Worm (Caenorhabditis elegans) whole organism, late embryonic: ENCODE measurements around the gene C39D10.2.

Experiments used
- C08G9.2 ChIP-seq: sonication (generic microtip); optimal IDR thresholded peaks from 2 replicates; lab custom pipeline; 2016; ENCODE audit warnings: mild to moderate bottlenecking, missing genetic modification characterization, moderate library complexity, missing compliant biosample characterization
- F13H6.1 ChIP-seq: sonication (generic microtip); optimal IDR thresholded peaks from 2 replicates; lab custom pipeline; 2016; ENCODE audit warnings: missing genetic modification characterization, missing compliant biosample characterization
- K02D7.2 ChIP-seq: sonication (generic microtip); optimal IDR thresholded peaks from 2 replicates; lab custom pipeline; 2017; ENCODE audit warnings: mild to moderate bottlenecking, missing genetic modification characterization, missing compliant biosample characterization
- Y22D7AL.16 ChIP-seq: sonication (generic microtip); optimal IDR thresholded peaks from 2 replicates; lab custom pipeline; 2016; ENCODE audit warnings: missing genetic modification characterization, missing compliant biosample characterization
- ahr-1 ChIP-seq: sonication (generic microtip); optimal IDR thresholded peaks from 2 replicates; lab custom pipeline; 2016; ENCODE audit warnings: missing genetic modification characterization, missing compliant biosample characterization
- ceh-18 ChIP-seq: sonication (generic microtip); optimal IDR thresholded peaks from 2 replicates; lab custom pipeline; 2016; ENCODE audit warnings: missing genetic modification characterization, missing compliant biosample characterization
- ceh-22 ChIP-seq: sonication (generic microtip); optimal IDR thresholded peaks from 2 replicates; lab custom pipeline; 2017; ENCODE audit warnings: missing biosample characterization, missing genetic modification characterization
- ceh-24 ChIP-seq: sonication (generic microtip); optimal IDR thresholded peaks from 2 replicates; lab custom pipeline; 2016; ENCODE audit warnings: mild to moderate bottlenecking, missing genetic modification characterization, missing compliant biosample characterization
- ceh-30 ChIP-seq: fragments of 150-350 bp; optimal IDR thresholded peaks from 2 replicates; lab custom pipeline; 2014; ENCODE audit warnings: missing biosample characterization, missing genetic modification characterization
- ceh-31 ChIP-seq: sonication (generic microtip); optimal IDR thresholded peaks from 2 replicates; lab custom pipeline; 2016; ENCODE audit warnings: missing genetic modification characterization, missing compliant biosample characterization
- ceh-34 ChIP-seq: sonication (generic microtip); optimal IDR thresholded peaks from 2 replicates; lab custom pipeline; 2016; ENCODE audit warnings: mild to moderate bottlenecking, missing genetic modification characterization, missing compliant biosample characterization
- ceh-45 ChIP-seq: fragments of 200-800 bp; sonication (Bioruptor generic); IDR thresholded peaks from 2 replicates; pipeline ENCODE4 v1.3.6; 2022; ENCODE audit warnings: missing genetic modification reagents, missing genetic modification characterization, missing compliant biosample characterization
- ceh-6 ChIP-seq: fragments of 200-800 bp; sonication (Bioruptor generic); optimal IDR thresholded peaks from 2 replicates; lab custom pipeline; 2018; ENCODE audit warnings: mild to moderate bottlenecking, missing genetic modification characterization, missing compliant biosample characterization
- ceh-9 ChIP-seq: sonication (generic microtip); optimal IDR thresholded peaks from 2 replicates; lab custom pipeline; 2016; ENCODE audit warnings: mild to moderate bottlenecking, missing genetic modification characterization, inconsistent platforms, missing compliant biosample characterization
- che-1 ChIP-seq: sonication (generic microtip); optimal IDR thresholded peaks from 2 replicates; lab custom pipeline; 2016; ENCODE audit warnings: mild to moderate bottlenecking, missing genetic modification characterization, missing compliant biosample characterization
- dmd-4 ChIP-seq: sonication (generic microtip); optimal IDR thresholded peaks from 2 replicates; lab custom pipeline; 2016; ENCODE audit warnings: borderline replicate concordance, missing genetic modification characterization, missing compliant biosample characterization
- dve-1 ChIP-seq: sonication (generic microtip); optimal IDR thresholded peaks from 2 replicates; lab custom pipeline; 2017; ENCODE audit warnings: antibody characterized with exemption, mild to moderate bottlenecking, missing genetic modification characterization, missing compliant biosample characterization
- elt-2 ChIP-seq: sonication (generic microtip); optimal IDR thresholded peaks from 2 replicates; lab custom pipeline; 2016; ENCODE audit warnings: missing genetic modification reagents, missing genetic modification characterization, missing compliant biosample characterization
- elt-4 ChIP-seq: sonication (generic microtip); optimal IDR thresholded peaks from 2 replicates; lab custom pipeline; 2016; ENCODE audit warnings: missing genetic modification characterization, missing compliant biosample characterization
- ets-4 ChIP-seq: sonication (generic microtip); optimal IDR thresholded peaks from 2 replicates; lab custom pipeline; 2016; ENCODE audit warnings: missing genetic modification characterization, missing compliant biosample characterization
- eyg-1 ChIP-seq: sonication (generic microtip); optimal IDR thresholded peaks from 2 replicates; lab custom pipeline; 2016; ENCODE audit warnings: missing genotype, missing genetic modification characterization, missing compliant biosample characterization
- fkh-10 ChIP-seq: fragments of 150-350 bp; optimal IDR thresholded peaks from 2 replicates; lab custom pipeline; 2014; ENCODE audit warnings: missing biosample characterization, missing genetic modification reagents, missing genetic modification characterization
- fkh-6 ChIP-seq: sonication (generic microtip); optimal IDR thresholded peaks from 2 replicates; lab custom pipeline; 2016; ENCODE audit warnings: missing genetic modification characterization, missing compliant biosample characterization
- gmeb-2 ChIP-seq: sonication (generic microtip); optimal IDR thresholded peaks from 2 replicates; lab custom pipeline; 2016; ENCODE audit warnings: missing genetic modification characterization, inconsistent platforms, missing compliant biosample characterization
- hlh-15 ChIP-seq: sonication (generic microtip); optimal IDR thresholded peaks from 2 replicates; lab custom pipeline; 2016; ENCODE audit warnings: missing genetic modification characterization, missing compliant biosample characterization
- hlh-30 ChIP-seq: sonication (generic microtip); optimal IDR thresholded peaks from 2 replicates; lab custom pipeline; 2017; ENCODE audit warnings: antibody characterized with exemption, missing genetic modification characterization, missing compliant biosample characterization; ENCODE audit not compliant: insufficient read depth
- lin-11 ChIP-seq: fragments of 200-800 bp; sonication (Bioruptor generic); optimal IDR thresholded peaks from 2 replicates; lab custom pipeline; 2018; ENCODE audit warnings: mild to moderate bottlenecking, missing genetic modification characterization, missing compliant biosample characterization
- mec-3 ChIP-seq: sonication (generic microtip); optimal IDR thresholded peaks from 2 replicates; lab custom pipeline; 2016; ENCODE audit warnings: borderline replicate concordance, missing genetic modification characterization, missing compliant biosample characterization
- nfya-1 ChIP-seq: sonication (generic microtip); optimal IDR thresholded peaks from 2 replicates; lab custom pipeline; 2017; ENCODE audit warnings: missing genetic modification characterization, mild to moderate bottlenecking, missing compliant biosample characterization, antibody characterized with exemption, moderate library complexity
- nhr-11 ChIP-seq: fragments of 150-350 bp; optimal IDR thresholded peaks from 2 replicates; lab custom pipeline; 2014; ENCODE audit warnings: missing biosample characterization, missing genetic modification characterization
- nhr-232 ChIP-seq: sonication (generic microtip); optimal IDR thresholded peaks from 2 replicates; lab custom pipeline; 2016; ENCODE audit warnings: missing genetic modification characterization, missing compliant biosample characterization
- odd-2 ChIP-seq: sonication (generic microtip); optimal IDR thresholded peaks from 2 replicates; lab custom pipeline; 2017; ENCODE audit warnings: antibody characterized with exemption, mild to moderate bottlenecking, missing genetic modification characterization, missing compliant biosample characterization
- pag-3 ChIP-seq: sonication (generic microtip); optimal IDR thresholded peaks from 2 replicates; lab custom pipeline; 2016; ENCODE audit warnings: missing compliant biosample characterization, missing genetic modification characterization, borderline replicate concordance
- pax-1 ChIP-seq: fragments of 150-350 bp; optimal IDR thresholded peaks from 2 replicates; lab custom pipeline; 2014; ENCODE audit warnings: missing biosample characterization, missing genetic modification characterization
- pha-4 ChIP-seq: fragments of 150-350 bp; optimal IDR thresholded peaks from 2 replicates; lab custom pipeline; 2018; ENCODE audit warnings: missing biosample characterization, missing genetic modification reagents, missing genetic modification characterization
- pqm-1 ChIP-seq: sonication (generic microtip); optimal IDR thresholded peaks from 2 replicates; lab custom pipeline; 2016; ENCODE audit warnings: missing genetic modification characterization, missing compliant biosample characterization
- sox-4 ChIP-seq: sonication (generic microtip); optimal IDR thresholded peaks from 2 replicates; lab custom pipeline; 2017; ENCODE audit warnings: mild to moderate bottlenecking, missing genetic modification characterization, inconsistent platforms, missing compliant biosample characterization
- syd-9 ChIP-seq: sonication (generic microtip); optimal IDR thresholded peaks from 2 replicates; lab custom pipeline; 2016; ENCODE audit warnings: mild to moderate bottlenecking, missing genetic modification characterization, moderate library complexity, missing compliant biosample characterization
- tbx-2 ChIP-seq: sonication (generic microtip); optimal IDR thresholded peaks from 2 replicates; lab custom pipeline; 2016; ENCODE audit warnings: missing genetic modification characterization, missing compliant biosample characterization
- unc-42 ChIP-seq: sonication (generic microtip); optimal IDR thresholded peaks from 2 replicates; lab custom pipeline; 2016; ENCODE audit warnings: missing genotype, missing genetic modification characterization, missing compliant biosample characterization
- unc-55 ChIP-seq: sonication (generic microtip); optimal IDR thresholded peaks from 2 replicates; lab custom pipeline; 2017; ENCODE audit warnings: missing biosample characterization, missing genetic modification reagents, missing genetic modification characterization
- zip-5 ChIP-seq: sonication (generic microtip); optimal IDR thresholded peaks from 2 replicates; lab custom pipeline; 2016; ENCODE audit warnings: missing genetic modification characterization, missing compliant biosample characterization
- ztf-16 ChIP-seq: sonication (generic microtip); optimal IDR thresholded peaks from 2 replicates; lab custom pipeline; 2017; ENCODE audit warnings: missing genetic modification characterization, missing compliant biosample characterization

C39D10.2 gene

ce11 chrX:7897690-7898089 is 8.7 kb downstream of the C39D10.2 start, which contains the start of gene latd-1:
TSS of gene latd-1 (minus strand) at chrX:7897790.
- TF ChIP-seq pag-3 (no peak), ceh-31 (tag; lab: Kevin White, UChicago) (no peak), nhr-11 (tag; lab: Kevin White, UChicago) (no peak), tbx-2 (tag; lab: Kevin White, UChicago) (no peak), ceh-45 (no peak)

ce11 chrX:7898131-7898530 is 9.1 kb downstream of the C39D10.2 start:
- TF ChIP-seq mec-3 (tag; lab: Kevin White, UChicago) = no peak
- TF ChIP-seq ahr-1 (tag; lab: Kevin White, UChicago) = no peak
- no peak for TF ChIP-seq ceh-6 (GFP tag; lab: Kevin White, UChicago)
- no peak for TF ChIP-seq F13H6.1 (tag; lab: Kevin White, UChicago)
- no peak for TF ChIP-seq lin-11
- TF ChIP-seq unc-55 (GFP tag; lab: Kevin White, UChicago) = no peak
- TF ChIP-seq eyg-1 (tag; lab: Kevin White, UChicago) = no peak
- TF ChIP-seq K02D7.2 (tag; lab: Kevin White, UChicago) = no peak
- TF ChIP-seq pax-1 (tag; lab: Kevin White, UChicago) = no peak
- no peak for TF ChIP-seq pag-3
- no peak for TF ChIP-seq fkh-6 (tag; lab: Kevin White, UChicago)
- TF ChIP-seq gmeb-2 (tag; lab: Kevin White, UChicago) = no peak
- no peak for TF ChIP-seq nfya-1 (tag; lab: Kevin White, UChicago)

ce11 chrX:7900180-7900579 is 11.2 kb downstream of the C39D10.2 start:
- TF ChIP-seq ets-4 (no peak), ceh-6 (GFP tag; lab: Kevin White, UChicago) (no peak), fkh-10 (no peak), pha-4 (tag; lab: Kevin White, UChicago) (no peak), hlh-30 (tag; lab: Kevin White, UChicago) (no peak), F13H6.1 (tag; lab: Kevin White, UChicago) (no peak), odd-2 (tag; lab: Kevin White, UChicago) (no peak), nhr-232 (tag; lab: Kevin White, UChicago) (no peak), pax-1 (tag; lab: Kevin White, UChicago) (no peak), pqm-1 (no peak), eyg-1 (tag; lab: Kevin White, UChicago) (no peak), che-1 (no peak), mec-3 (tag; lab: Kevin White, UChicago) (no peak), zip-5 (tag; lab: Kevin White, UChicago) (no peak), ztf-16 (tag; lab: Kevin White, UChicago) (no peak), dmd-4 (tag; lab: Kevin White, UChicago) (no peak), ceh-24 (tag; lab: Kevin White, UChicago) (no peak), ceh-18 (no peak), dve-1 (tag; lab: Kevin White, UChicago) (no peak), C08G9.2 (tag; lab: Kevin White, UChicago) (no peak)

- peak; percentile 7 for TF ChIP-seq elt-2 (tag; lab: Kevin White, UChicago)
- no peak for TF ChIP-seq C08G9.2 (tag; lab: Kevin White, UChicago)
- TF ChIP-seq, all 69 proteins: peak for 1
Observed at ce11 chrX:7901840-7902239, 12.8 kb downstream of the C39D10.2 start.

ce11 chrX:7902976-7903375 is 14.0 kb downstream of the C39D10.2 start, which contains the start of gene C39D10.11:
TSS of gene C39D10.11 (plus strand) at chrX:7903276.
- TF ChIP-seq ceh-22 (no peak), gmeb-2 (tag; lab: Kevin White, UChicago) (no peak), ceh-34 (tag; lab: Kevin White, UChicago) (no peak), ztf-16 (tag; lab: Kevin White, UChicago) (no peak), pha-4 (tag; lab: Kevin White, UChicago) (no peak), ceh-30 (tag; lab: Kevin White, UChicago) (no peak), tbx-2 (tag; lab: Kevin White, UChicago) (no peak), ahr-1 (tag; lab: Kevin White, UChicago) (no peak), elt-4 (tag; lab: Kevin White, UChicago) (no peak), sox-4 (no peak), unc-42 (tag; lab: Kevin White, UChicago) (no peak), odd-2 (tag; lab: Kevin White, UChicago) (no peak), ceh-9 (tag; lab: Kevin White, UChicago) (no peak), syd-9 (tag; lab: Kevin White, UChicago) (no peak), hlh-15 (tag; lab: Kevin White, UChicago) (no peak), Y22D7AL.16 (tag; lab: Kevin White, UChicago) (no peak), mec-3 (tag; lab: Kevin White, UChicago) (no peak), ceh-18 (no peak), C08G9.2 (tag; lab: Kevin White, UChicago) (no peak), ceh-31 (tag; lab: Kevin White, UChicago) (no peak)
